Fruit fly (Drosophila melanogaster) whole organism, embryonic: ENCODE measurements around the gene CG4577.

Experiments used
- Ada2b ChIP-seq: fragments of 200-800 bp; sonication (Bioruptor generic); IDR thresholded peaks from 2 replicates; pipeline ENCODE4 v1.3.6; 2022; ENCODE audit warnings: missing biosample characterization, missing genetic modification characterization
- Adf1 ChIP-seq: fragments of 200-800 bp; sonication (Bioruptor generic); IDR thresholded peaks from 2 replicates; pipeline ENCODE4 v1.3.6; 2022; ENCODE audit warnings: missing biosample characterization, missing genetic modification characterization
- Aef1 ChIP-seq: fragments of 200-800 bp; sonication (Bioruptor generic); IDR thresholded peaks from 3 replicates; pipeline ENCODE4 v1.3.6; 2022; ENCODE audit warnings: missing biosample characterization, missing genetic modification characterization
- Atf-2 ChIP-seq: fragments of 200-800 bp; sonication (Bioruptor generic); optimal IDR thresholded peaks from 2 replicates; lab custom pipeline; 2016; ENCODE audit warnings: missing biosample characterization, missing genetic modification characterization
- CG10267 ChIP-seq: fragments of 200-800 bp; sonication (Bioruptor generic); optimal IDR thresholded peaks from 2 replicates; lab custom pipeline; 2018; ENCODE audit warnings: missing biosample characterization, mild to moderate bottlenecking, missing genetic modification characterization, moderate library complexity
- CG14860 ChIP-seq: fragments of 200-800 bp; sonication (Bioruptor generic); IDR thresholded peaks from 3 replicates; pipeline ENCODE4 v1.3.6; 2022; ENCODE audit warnings: missing biosample characterization, missing genetic modification characterization; ENCODE audit not compliant: partially characterized antibody
- CG15073 ChIP-seq: fragments of 200-800 bp; sonication (Bioruptor generic); optimal IDR thresholded peaks from 2 replicates; lab custom pipeline; 2016; ENCODE audit warnings: missing biosample characterization, missing genetic modification characterization
- CG15514 ChIP-seq: fragments of 200-800 bp; sonication (Bioruptor generic); optimal IDR thresholded peaks from 3 replicates; lab custom pipeline; 2017; ENCODE audit warnings: missing biosample characterization, missing genetic modification characterization, mild to moderate bottlenecking, moderate library complexity, missing genetic modification reagents
- CG16863 ChIP-seq: fragments of 200-800 bp; sonication (Bioruptor generic); optimal IDR thresholded peaks from 3 replicates; lab custom pipeline; 2016; ENCODE audit warnings: missing biosample characterization, missing genetic modification characterization
- CG1832 ChIP-seq: fragments of 200-800 bp; sonication (Bioruptor generic); optimal IDR thresholded peaks from 2 replicates; lab custom pipeline; 2017; ENCODE audit warnings: missing biosample characterization, mild to moderate bottlenecking, missing genetic modification characterization, inconsistent platforms
- CG2116 ChIP-seq: fragments of 200-800 bp; sonication (Bioruptor generic); optimal IDR thresholded peaks from 3 replicates; lab custom pipeline; 2018; ENCODE audit warnings: missing biosample characterization, mild to moderate bottlenecking, missing genetic modification characterization
- CG30403 ChIP-seq: fragments of 200-800 bp; sonication (Bioruptor generic); optimal IDR thresholded peaks from 3 replicates; lab custom pipeline; 2016; ENCODE audit warnings: missing biosample characterization, missing genetic modification characterization
- CG31365 ChIP-seq: fragments of 200-800 bp; sonication (Bioruptor generic); optimal IDR thresholded peaks from 2 replicates; lab custom pipeline; 2018; ENCODE audit warnings: missing biosample characterization, mild to moderate bottlenecking, missing genetic modification characterization
- CG3281 ChIP-seq: fragments of 200-800 bp; sonication (Bioruptor generic); optimal IDR thresholded peaks from 3 replicates; lab custom pipeline; 2017; ENCODE audit warnings: missing biosample characterization, mild to moderate bottlenecking, missing genetic modification characterization
- CG33213 ChIP-seq: fragments of 200-800 bp; sonication (Bioruptor generic); optimal IDR thresholded peaks from 3 replicates; lab custom pipeline; 2016; ENCODE audit warnings: missing biosample characterization, missing genetic modification characterization
- CG42726 ChIP-seq: fragments of 200-800 bp; sonication (Bioruptor generic); IDR thresholded peaks from 2 replicates; pipeline ENCODE4 v1.3.6; 2022; ENCODE audit warnings: missing biosample characterization, missing genetic modification characterization; ENCODE audit not compliant: partially characterized antibody
- CG6654 ChIP-seq: fragments of 200-800 bp; sonication (Bioruptor generic); optimal IDR thresholded peaks from 2 replicates; lab custom pipeline; 2017; ENCODE audit warnings: missing biosample characterization, mild to moderate bottlenecking, missing genetic modification characterization
- CG6765 ChIP-seq: fragments of 200-800 bp; sonication (Bioruptor generic); optimal IDR thresholded peaks from 3 replicates; lab custom pipeline; 2017; ENCODE audit warnings: missing biosample characterization, mild to moderate bottlenecking, missing genetic modification characterization
- CG8388 ChIP-seq: fragments of 200-800 bp; sonication (Bioruptor generic); optimal IDR thresholded peaks from 2 replicates; lab custom pipeline; 2019; ENCODE audit warnings: missing biosample characterization, mild to moderate bottlenecking, missing genetic modification characterization, moderate library complexity
- CG9797 ChIP-seq: fragments of 200-800 bp; sonication (Bioruptor generic); optimal IDR thresholded peaks from 3 replicates; lab custom pipeline; 2018; ENCODE audit warnings: missing biosample characterization, mild to moderate bottlenecking, missing genetic modification characterization
- Dad ChIP-seq: fragments of 200-800 bp; sonication (Bioruptor generic); optimal IDR thresholded peaks from 3 replicates; lab custom pipeline; 2016; ENCODE audit warnings: missing biosample characterization, missing genetic modification characterization
- Dbx ChIP-seq: fragments of 200-800 bp; sonication (Bioruptor generic); IDR thresholded peaks from 3 replicates; pipeline ENCODE4 v1.3.6; 2022; ENCODE audit warnings: missing biosample characterization, missing genetic modification characterization
- Dref ChIP-seq: fragments of 200-800 bp; sonication (Bioruptor generic); IDR thresholded peaks from 2 replicates; pipeline ENCODE4 v1.3.6; 2022; ENCODE audit warnings: missing biosample characterization, missing genetic modification characterization
- ERR ChIP-seq: fragments of 200-800 bp; sonication (Bioruptor generic); optimal IDR thresholded peaks from 2 replicates; lab custom pipeline; 2016; ENCODE audit warnings: missing biosample characterization, missing genetic modification characterization
- GATAe ChIP-seq: fragments of 200-800 bp; sonication (Bioruptor generic); conservative IDR thresholded peaks from 2 replicates; pipeline ENCODE4 v1.3.6; 2022; ENCODE audit warnings: missing biosample characterization, missing genetic modification characterization
- NFAT ChIP-seq: fragments of 200-800 bp; sonication (Bioruptor generic); IDR thresholded peaks from 2 replicates; pipeline ENCODE4 v1.3.6; 2022; ENCODE audit warnings: missing biosample characterization, missing genetic modification characterization
- Nf-YB ChIP-seq: fragments of 200-800 bp; sonication (Bioruptor generic); optimal IDR thresholded peaks from 3 replicates; lab custom pipeline; 2019; ENCODE audit warnings: missing biosample characterization, mild to moderate bottlenecking, missing genetic modification characterization, moderate library complexity
- Rfx ChIP-seq: fragments of 200-800 bp; sonication (Bioruptor generic); IDR thresholded peaks from 2 replicates; pipeline ENCODE4 v1.3.6; 2022; ENCODE audit warnings: missing biosample characterization, missing genetic modification characterization
- Scr ChIP-seq: fragments of 200-800 bp; sonication (Bioruptor generic); IDR thresholded peaks from 2 replicates; pipeline ENCODE4 v1.3.6; 2022; ENCODE audit warnings: missing biosample characterization, missing genetic modification characterization; ENCODE audit not compliant: partially characterized antibody
- Xbp1 ChIP-seq: fragments of 200-800 bp; sonication (Bioruptor generic); optimal IDR thresholded peaks from 3 replicates; lab custom pipeline; 2016; ENCODE audit warnings: missing biosample characterization, mild to moderate bottlenecking, missing genetic modification characterization
- bbx ChIP-seq: fragments of 200-800 bp; sonication (Bioruptor generic); IDR thresholded peaks from 2 replicates; pipeline ENCODE4 v1.3.6; 2022; ENCODE audit warnings: missing biosample characterization, missing genetic modification characterization; ENCODE audit not compliant: partially characterized antibody
- btn ChIP-seq: fragments of 200-800 bp; sonication (Bioruptor generic); optimal IDR thresholded peaks from 2 replicates; lab custom pipeline; 2016; ENCODE audit warnings: missing biosample characterization, missing genetic modification characterization
- cad ChIP-seq: fragments of >200 bp; optimal IDR thresholded peaks from 2 replicates; lab custom pipeline; 2017; ENCODE audit warnings: missing biosample characterization, missing genetic modification characterization
- dmrt11E ChIP-seq: fragments of 200-800 bp; sonication (Bioruptor generic); optimal IDR thresholded peaks from 3 replicates; lab custom pipeline; 2018; ENCODE audit warnings: missing biosample characterization, mild to moderate bottlenecking, missing genetic modification characterization, moderate library complexity
- gcm2 ChIP-seq: fragments of 200-800 bp; sonication (Bioruptor generic); optimal IDR thresholded peaks from 2 replicates; lab custom pipeline; 2016; ENCODE audit warnings: missing biosample characterization, missing genetic modification characterization
- knrl ChIP-seq: fragments of 200-800 bp; sonication (Bioruptor generic); IDR thresholded peaks from 3 replicates; pipeline ENCODE4 v1.3.6; 2022; ENCODE audit warnings: missing biosample characterization, missing genetic modification characterization; ENCODE audit not compliant: partially characterized antibody
- lilli ChIP-seq: fragments of 200-800 bp; sonication (Bioruptor generic); optimal IDR thresholded peaks from 3 replicates; lab custom pipeline; 2016; ENCODE audit warnings: missing biosample characterization, missing genetic modification characterization
- nom ChIP-seq: fragments of 200-800 bp; sonication (Bioruptor generic); optimal IDR thresholded peaks from 2 replicates; lab custom pipeline; 2017; ENCODE audit warnings: missing biosample characterization, missing genetic modification characterization, mild to moderate bottlenecking, moderate library complexity, missing genetic modification reagents
- pb ChIP-seq: fragments of 200-800 bp; sonication (Bioruptor generic); optimal IDR thresholded peaks from 3 replicates; lab custom pipeline; 2016; ENCODE audit warnings: missing biosample characterization, missing genetic modification characterization
- sc ChIP-seq, 3 experiments: fragments of >200 bp in 2 of 3; fragments of 200-800 bp in 1 of 3; sonication (Bioruptor generic) in 1 of 3; optimal IDR thresholded peaks; 2 replicates in 2 of 3; 3 replicates in 1 of 3; lab custom pipeline; 2017; ENCODE audit warnings: mild to moderate bottlenecking in 1 of 3, missing biosample characterization in 1 of 3, missing genetic modification characterization in 1 of 3, missing genetic modification reagents in 1 of 3
- sens-2 ChIP-seq: fragments of 200-800 bp; sonication (Bioruptor generic); IDR thresholded peaks from 2 replicates; pipeline ENCODE4 v1.3.6; 2022; ENCODE audit warnings: missing biosample characterization, missing genetic modification characterization
- sna ChIP-seq: fragments of 200-800 bp; sonication (Bioruptor generic); IDR thresholded peaks from 2 replicates; pipeline ENCODE4 v1.3.6; 2022; ENCODE audit warnings: missing biosample characterization, missing genetic modification characterization; ENCODE audit not compliant: partially characterized antibody
- sqz ChIP-seq: fragments of 200-800 bp; sonication (Bioruptor generic); optimal IDR thresholded peaks from 3 replicates; lab custom pipeline; 2018; ENCODE audit warnings: missing biosample characterization, mild to moderate bottlenecking, missing genetic modification characterization
- ssp ChIP-seq: fragments of 200-800 bp; sonication (Bioruptor generic); IDR thresholded peaks from 2 replicates; pipeline ENCODE4 v1.3.6; 2022; ENCODE audit warnings: missing biosample characterization, missing genetic modification characterization
- sug ChIP-seq: fragments of 200-800 bp; optimal IDR thresholded peaks from 2 replicates; lab custom pipeline; 2019; ENCODE audit warnings: missing biosample characterization, mild to moderate bottlenecking, missing genetic modification characterization, moderate library complexity
- tgo ChIP-seq: fragments of 200-800 bp; sonication (Bioruptor generic); IDR thresholded peaks from 3 replicates; pipeline ENCODE4 v1.3.6; 2022; ENCODE audit warnings: missing biosample characterization, missing genetic modification characterization
- tll ChIP-seq, 2 experiments: fragments of 200-800 bp in 1 of 2; fragments of >200 bp in 1 of 2; sonication (Bioruptor generic) in 1 of 2; optimal IDR thresholded peaks; 2 replicates each; lab custom pipeline; 2017 to 2019; ENCODE audit warnings: missing biosample characterization in 2 of 2, missing genetic modification characterization in 2 of 2, mild to moderate bottlenecking in 1 of 2, moderate library complexity in 1 of 2

The CG4577 gene

DNA sequence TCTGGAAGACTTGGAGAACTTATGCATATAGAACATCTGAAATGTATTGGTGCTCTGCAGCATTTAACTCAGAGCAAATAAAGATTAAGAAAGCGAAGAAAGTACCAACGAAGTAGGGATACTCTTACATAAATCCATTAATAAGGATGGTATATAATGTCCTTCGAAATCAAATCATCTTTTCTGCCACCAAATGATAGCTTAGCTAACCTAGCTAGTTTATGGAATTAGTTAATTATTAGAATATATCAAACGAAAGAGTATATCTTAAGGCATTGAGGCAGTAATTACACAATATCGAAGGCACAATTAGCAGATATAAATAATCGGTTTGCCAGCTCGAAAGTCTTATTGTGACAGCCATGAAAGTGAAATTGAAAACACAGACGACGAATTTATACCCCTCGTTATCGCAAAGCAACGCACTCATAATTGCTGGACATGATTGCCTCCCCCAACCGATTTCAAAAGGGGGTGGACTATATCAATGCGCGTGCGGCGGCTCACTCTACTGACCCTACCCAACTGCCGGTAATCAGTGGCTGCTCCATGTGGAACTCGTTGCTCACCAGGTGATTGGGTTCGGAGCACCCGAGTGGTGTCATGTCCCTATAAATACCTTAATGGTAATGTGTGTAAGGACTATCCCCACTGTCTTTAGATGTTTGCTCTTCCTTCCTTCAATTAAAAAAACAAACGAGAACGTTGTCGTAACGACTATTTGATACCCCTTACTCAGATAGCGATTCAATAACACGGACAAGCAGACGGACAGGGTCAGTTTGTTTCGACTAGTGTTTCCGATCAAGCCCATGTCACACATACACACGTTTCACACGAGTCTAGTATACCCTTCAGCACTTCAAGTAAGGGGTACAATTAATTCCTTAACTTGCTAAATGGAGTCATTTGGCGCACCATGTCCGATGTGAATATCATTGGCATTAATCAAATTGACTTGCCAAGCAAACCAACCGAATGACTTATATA, 10.2 kb downstream of the CG4577 start (continued):
- TF ChIP-seq CG14860 (GFP tag; lab: Robert Waterston, UW) (0 out of 3 replicates have a peak, but pooled peaks have one; percentile 15), Dref (GFP tag; lab: Robert Waterston, UW) (no peak), Atf-2 (GFP tag; lab: Kevin White, UChicago) (no peak), Dad (GFP tag; lab: Kevin White, UChicago) (peak; percentile 9), CG31365 (tag; lab: Kevin White, UChicago) (no peak), NFAT (GFP tag; lab: Robert Waterston, UW) (no peak), Xbp1 (peak; percentile 56), CG15073 (GFP tag; lab: Kevin White, UChicago) (no peak), CG6654 (peak; percentile 4), CG8388 (peak; percentile 58), CG3281 (GFP tag; lab: Kevin White, UChicago) (peak; percentile 54), CG10267 (peak; percentile 32), knrl (no peak), Rfx (GFP tag; lab: Robert Waterston, UW) (peak; percentile 23; the same call in 1 of the 2 replicates), sqz (GFP tag; lab: Kevin White, UChicago) (no peak), lilli (peak; percentile 64), GATAe (GFP tag; lab: Robert Waterston, UW) (no peak), bbx (GFP tag; lab: Robert Waterston, UW) (no peak), Ada2b (GFP tag; lab: Robert Waterston, UW) (0 out of 2 replicates have a peak, but pooled peaks have one; percentile 38), CG2116 (no peak), nom (GFP tag; lab: Kevin White, UChicago) (no peak), CG6765 (GFP tag; lab: Kevin White, UChicago) (no peak), Scr (no peak), Adf1 (GFP tag; lab: Robert Waterston, UW) (no peak), CG42726 (GFP tag; lab: Robert Waterston, UW) (no peak), CG9797 (GFP tag; lab: Kevin White, UChicago) (no peak), sna (GFP tag; lab: Robert Waterston, UW) (no peak), cad (GFP tag; lab: Kevin White, UChicago) (no peak), CG15514 (GFP tag; lab: Kevin White, UChicago) (peak; percentile 34), gcm2 (GFP tag; lab: Kevin White, UChicago) (no peak), pb (GFP tag; lab: Kevin White, UChicago) (no peak), Dbx (GFP tag; lab: Robert Waterston, UW) (no peak), btn (GFP tag; lab: Kevin White, UChicago) (no peak), ERR (GFP tag; lab: Kevin White, UChicago) (no peak), tll (GFP tag; optimal IDR thresholded peaks at IDR 0.05; lab: Kevin White, UChicago) (no peak), CG33213 (GFP tag; lab: Kevin White, UChicago) (no peak), Nf-YB (GFP tag; lab: Kevin White, UChicago) (no peak), Aef1 (peak; percentile 16; the same call in 1 of the 3 replicates), ssp (GFP tag; lab: Robert Waterston, UW) (no peak), dmrt11E (tag; lab: Kevin White, UChicago) (peak; percentile 47), sug (peak; percentile 41), sens-2 (peak; percentile 26; the same call in 1 of the 2 replicates), CG1832 (GFP tag; lab: Kevin White, UChicago) (no peak), CG30403 (GFP tag; lab: Kevin White, UChicago) (peak; percentile 55), CG16863 (peak; percentile 26), sc (optimal IDR thresholded peaks at IDR 0.05; lab: Kevin White, UChicago) (no peak), sc (GFP tag; optimal IDR thresholded peaks at IDR 0.05; lab: Kevin White, UChicago) (peak; percentile 17), tgo (GFP tag; lab: Robert Waterston, UW) (peak; percentile 49; the same call in 2 of the 3 replicates)
